Worm (Caenorhabditis elegans) whole organism, L4 larva: Measurements from ENCODE around the gene dyf-17.

ENCODE experiments used
- D1046.2 ChIP-seq: fragments of 200-800 bp; sonication (Bioruptor generic); IDR thresholded peaks from 2 replicates; pipeline ENCODE4 v1.3.6; 2022; ENCODE audit warnings: missing genetic modification characterization, missing compliant biosample characterization
- F10B5.3 ChIP-seq: sonication (generic microtip); optimal IDR thresholded peaks from 2 replicates; lab custom pipeline; 2016; ENCODE audit warnings: mild to moderate bottlenecking, missing genetic modification characterization, missing compliant biosample characterization
- F26F4.8 ChIP-seq: fragments of 200-800 bp; sonication (Bioruptor generic); conservative IDR thresholded peaks from 2 replicates; pipeline ENCODE4 v1.3.6; 2022; ENCODE audit warnings: missing genetic modification characterization, missing compliant biosample characterization
- F44E2.7 ChIP-seq: fragments of 200-800 bp; sonication (Bioruptor generic); IDR thresholded peaks from 2 replicates; pipeline ENCODE4 v2.1.2; 2022; ENCODE audit warnings: missing genetic modification characterization, missing compliant biosample characterization
- Y105C5A.15 ChIP-seq: fragments of 200-800 bp; sonication (Bioruptor generic); IDR thresholded peaks from 2 replicates; pipeline ENCODE4 v1.3.6; 2022; ENCODE audit warnings: missing genetic modification characterization, missing compliant biosample characterization
- Y75B8A.6 ChIP-seq: fragments of 200-800 bp; sonication (Bioruptor generic); IDR thresholded peaks from 2 replicates; pipeline ENCODE4 v1.3.6; 2022; ENCODE audit warnings: missing genetic modification reagents, missing genetic modification characterization, missing compliant biosample characterization
- ZK337.2 ChIP-seq: fragments of 200-800 bp; sonication (Bioruptor generic); IDR thresholded peaks from 2 replicates; pipeline ENCODE4 v1.3.6; 2022; ENCODE audit warnings: missing genetic modification reagents, missing genetic modification characterization, missing compliant biosample characterization
- aha-1 ChIP-seq: fragments of 150-350 bp; peaks from one replicate; lab custom pipeline; 2014; ENCODE audit warnings: missing biosample characterization, missing genetic modification characterization
- ama-1 ChIP-seq: fragments of 150-350 bp; optimal IDR thresholded peaks from 2 replicates; lab custom pipeline; 2014; ENCODE audit warnings: inconsistent platforms, mixed read lengths
- ceh-28 ChIP-seq: fragments of 150-350 bp; optimal IDR thresholded peaks from 2 replicates; lab custom pipeline; 2014; ENCODE audit warnings: missing biosample characterization, missing genetic modification reagents, missing genetic modification characterization
- daf-16 ChIP-seq, 3 experiments: sonication (generic microtip); optimal IDR thresholded peaks; 2 replicates each; lab custom pipeline; 2016 to 2017; ENCODE audit warnings: missing genetic modification characterization in 3 of 3, missing genetic modification reagents in 3 of 3, mild to moderate bottlenecking in 2 of 3, missing compliant biosample characterization in 2 of 3, missing biosample characterization in 1 of 3, moderate library complexity in 1 of 3
- daf-19 ChIP-seq: fragments of 200-800 bp; sonication (Bioruptor generic); conservative IDR thresholded peaks from 2 replicates; pipeline ENCODE4 v1.3.6; 2022; ENCODE audit warnings: missing genetic modification characterization, missing compliant biosample characterization
- daf-8 ChIP-seq: fragments of 200-800 bp; sonication (Bioruptor generic); IDR thresholded peaks from 2 replicates; pipeline ENCODE4 v1.3.6; 2022; ENCODE audit warnings: missing genetic modification characterization, missing compliant biosample characterization
- dmd-9 ChIP-seq: fragments of 200-800 bp; sonication (Bioruptor generic); IDR thresholded peaks from 2 replicates; pipeline ENCODE4 v1.3.6; 2022; ENCODE audit warnings: missing genetic modification reagents, missing genetic modification characterization, missing compliant biosample characterization
- duxl-1 ChIP-seq: sonication (generic microtip); optimal IDR thresholded peaks from 2 replicates; lab custom pipeline; 2016; ENCODE audit warnings: mild to moderate bottlenecking, missing genetic modification characterization, moderate library complexity, missing compliant biosample characterization; ENCODE audit not compliant: poor library complexity
- egl-43 ChIP-seq: fragments of 200-800 bp; sonication (Bioruptor generic); IDR thresholded peaks from 2 replicates; pipeline ENCODE4 v1.3.6; 2022; ENCODE audit warnings: missing genetic modification reagents, missing genetic modification characterization, missing compliant biosample characterization
- fos-1 ChIP-seq: fragments of 150-350 bp; optimal IDR thresholded peaks from 2 replicates; lab custom pipeline; 2014; ENCODE audit warnings: missing biosample characterization, missing genetic modification characterization
- gei-8 ChIP-seq: fragments of 200-800 bp; sonication (Bioruptor generic); optimal IDR thresholded peaks from 2 replicates; lab custom pipeline; 2018; ENCODE audit warnings: mild to moderate bottlenecking, missing genetic modification characterization, missing compliant biosample characterization
- hif-1 ChIP-seq, 2 experiments: sonication (generic microtip); optimal IDR thresholded peaks; 2 replicates each; lab custom pipeline; 2016 to 2017; ENCODE audit warnings: missing compliant biosample characterization in 2 of 2, missing genetic modification characterization in 2 of 2, missing genetic modification reagents in 2 of 2, missing genotype in 2 of 2, mild to moderate bottlenecking in 1 of 2
- hlh-11 ChIP-seq: fragments of 200-800 bp; sonication (Bioruptor generic); optimal IDR thresholded peaks from 2 replicates; lab custom pipeline; 2018; ENCODE audit warnings: mild to moderate bottlenecking, missing genetic modification characterization, missing compliant biosample characterization
- lin-38 ChIP-seq: fragments of 200-800 bp; sonication (Bioruptor generic); IDR thresholded peaks from 2 replicates; pipeline ENCODE4 v1.3.6; 2022; ENCODE audit warnings: missing genetic modification reagents, missing genetic modification characterization, missing compliant biosample characterization
- mdl-1 ChIP-seq, 2 experiments: fragments of 150-350 bp in 1 of 2; sonication (generic microtip) in 1 of 2; optimal IDR thresholded peaks; 2 replicates each; lab custom pipeline; 2014 to 2017; ENCODE audit warnings: missing biosample characterization in 2 of 2, missing genetic modification characterization in 2 of 2
- mes-2 ChIP-seq: sonication (generic microtip); optimal IDR thresholded peaks from 2 replicates; lab custom pipeline; 2016; ENCODE audit warnings: missing genotype, mild to moderate bottlenecking, missing genetic modification characterization, missing compliant biosample characterization; ENCODE audit not compliant: poor library complexity, severe bottlenecking
- mxl-3 ChIP-seq: fragments of 200-800 bp; sonication (Bioruptor generic); optimal IDR thresholded peaks from 2 replicates; lab custom pipeline; 2018; ENCODE audit warnings: mild to moderate bottlenecking, missing genetic modification characterization, missing compliant biosample characterization
- nhr-10 ChIP-seq: fragments of 150-350 bp; optimal IDR thresholded peaks from 2 replicates; lab custom pipeline; 2014; ENCODE audit warnings: missing biosample characterization, missing genetic modification characterization
- nhr-102 ChIP-seq: sonication (generic microtip); optimal IDR thresholded peaks from 2 replicates; lab custom pipeline; 2016; ENCODE audit warnings: mild to moderate bottlenecking, missing genetic modification characterization, moderate library complexity, missing compliant biosample characterization
- nhr-11 ChIP-seq: fragments of 150-350 bp; optimal IDR thresholded peaks from 2 replicates; lab custom pipeline; 2014; ENCODE audit warnings: missing biosample characterization, missing genetic modification characterization
- nhr-237 ChIP-seq: sonication (generic microtip); optimal IDR thresholded peaks from 2 replicates; lab custom pipeline; 2017; ENCODE audit warnings: missing biosample characterization, missing genetic modification characterization
- nhr-25 ChIP-seq: sonication (generic microtip); optimal IDR thresholded peaks from 2 replicates; lab custom pipeline; 2017; ENCODE audit warnings: missing genetic modification characterization, mild to moderate bottlenecking, missing compliant biosample characterization, antibody characterized with exemption, moderate library complexity, borderline replicate concordance; ENCODE audit not compliant: insufficient read depth
- nhr-41 ChIP-seq: fragments of 200-800 bp; sonication (Bioruptor generic); IDR thresholded peaks from 2 replicates; pipeline ENCODE4 v1.3.6; 2022; ENCODE audit warnings: missing genetic modification reagents, missing genetic modification characterization, missing compliant biosample characterization
- nhr-42 ChIP-seq: fragments of 200-800 bp; sonication (Bioruptor generic); IDR thresholded peaks from 2 replicates; pipeline ENCODE4 v1.3.6; 2022; ENCODE audit warnings: missing genetic modification characterization, missing compliant biosample characterization
- nhr-48 ChIP-seq: sonication (generic microtip); optimal IDR thresholded peaks from 2 replicates; lab custom pipeline; 2016; ENCODE audit warnings: mild to moderate bottlenecking, missing genetic modification characterization, missing compliant biosample characterization
- pha-4 ChIP-seq, 2 experiments: fragments of 150-350 bp in 1 of 2; fragments of 200-800 bp in 1 of 2; sonication (Bioruptor generic) in 1 of 2; IDR thresholded peaks in 1 of 2; optimal IDR thresholded peaks in 1 of 2; 2 replicates each; pipeline versions ENCODE4 v1.3.6 to Lab custom; 2014 to 2022; ENCODE audit warnings: missing genetic modification characterization in 2 of 2, missing genetic modification reagents in 2 of 2, missing biosample characterization in 1 of 2, missing compliant biosample characterization in 1 of 2
- set-16 ChIP-seq: fragments of 200-800 bp; sonication (Bioruptor generic); IDR thresholded peaks from 2 replicates; pipeline ENCODE4 v1.3.6; 2022; ENCODE audit warnings: missing genetic modification reagents, missing genetic modification characterization, missing compliant biosample characterization
- spr-1 ChIP-seq: sonication (generic microtip); optimal IDR thresholded peaks from 2 replicates; lab custom pipeline; 2016; ENCODE audit warnings: mild to moderate bottlenecking, missing genetic modification characterization, missing compliant biosample characterization
- spr-3 ChIP-seq: fragments of 200-800 bp; sonication (Bioruptor generic); optimal IDR thresholded peaks from 2 replicates; lab custom pipeline; 2018; ENCODE audit warnings: mild to moderate bottlenecking, missing genetic modification characterization, missing compliant biosample characterization
- zag-1 ChIP-seq: fragments of 150-350 bp; optimal IDR thresholded peaks from 2 replicates; lab custom pipeline; 2014; ENCODE audit warnings: missing biosample characterization, missing genetic modification characterization
- ztf-11 ChIP-seq: fragments of 150-350 bp; optimal IDR thresholded peaks from 2 replicates; lab custom pipeline; 2014; ENCODE audit warnings: missing biosample characterization, missing genetic modification characterization

Gene dyf-17

ce11 chrV:19125812-19126211, 1.5 kb upstream of the dyf-17 start (continued):
- no peak for TF ChIP-seq mxl-3
- no peak for TF ChIP-seq daf-8
- no peak for TF ChIP-seq hlh-11 (tag; lab: Kevin White, UChicago)
- TF ChIP-seq set-16 (GFP tag; lab: Robert Waterston, UW) = peak; percentile 95
- TF ChIP-seq nhr-42 (GFP tag; lab: Robert Waterston, UW) = no peak; the same call in 1 of the 2 replicates
- TF ChIP-seq mes-2 = peak; percentile 64
- no peak for TF ChIP-seq zag-1 (tag; lab: Kevin White, UChicago)
- peak; percentile 78 for TF ChIP-seq F26F4.8 (GFP tag; lab: Robert Waterston, UW)
- peak; percentile 82 for TF ChIP-seq lin-38
- TF ChIP-seq Y75B8A.6 (GFP tag; lab: Robert Waterston, UW) = no peak
- no peak for TF ChIP-seq ama-1 (lab: Kevin White, UChicago)
- no peak for TF ChIP-seq duxl-1 (tag; lab: Kevin White, UChicago)
- TF ChIP-seq hif-1 (tag; optimal IDR thresholded peaks at IDR 0.05; lab: Kevin White, UChicago) = peak in 1 of 2 experiments; percentile 63
- TF ChIP-seq daf-19 (GFP tag; lab: Robert Waterston, UW) = no peak
- 0 out of 2 replicates have a peak, but pooled peaks have one; percentile 71 for TF ChIP-seq nhr-41
- peak; percentile 95 for TF ChIP-seq egl-43 (GFP tag; lab: Robert Waterston, UW)
- peak; percentile 13 for TF ChIP-seq nhr-25
- peak; percentile 58; the same call in 1 of the 2 replicates for TF ChIP-seq dmd-9 (GFP tag; lab: Robert Waterston, UW)
- TF ChIP-seq D1046.2 (GFP tag; lab: Robert Waterston, UW) = 0 out of 2 replicates have a peak, but pooled peaks have one; percentile 64
- TF ChIP-seq gei-8 (GFP tag; lab: Kevin White, UChicago) = no peak
- TF ChIP-seq nhr-10 (tag; lab: Kevin White, UChicago) = no peak
- no peak for TF ChIP-seq nhr-11 (tag; lab: Kevin White, UChicago)
- TF ChIP-seq F10B5.3 (tag; lab: Kevin White, UChicago) = no peak
- TF ChIP-seq aha-1 (tag; lab: Kevin White, UChicago) = no peak
- peak; percentile 78 for TF ChIP-seq Y105C5A.15 (GFP tag; lab: Robert Waterston, UW)
- no peak for TF ChIP-seq ztf-11 (tag; lab: Kevin White, UChicago)

ce11 chrV:19129497-19130212, 2.3 kb downstream of the dyf-17 start:
- TF ChIP-seq ceh-28 (tag; lab: Kevin White, UChicago) (no peak), spr-1 (tag; lab: Kevin White, UChicago) (no peak), ZK337.2 (0 out of 2 replicates have a peak, but pooled peaks have one; percentile 28), pha-4 (GFP tag; IDR thresholded peaks at IDR 0.05; lab: Robert Waterston, UW) (no peak), pha-4 (tag; optimal IDR thresholded peaks at IDR 0.05; lab: Kevin White, UChicago) (no peak), spr-3 (GFP tag; lab: Kevin White, UChicago) (no peak), set-16 (GFP tag; lab: Robert Waterston, UW) (peak; percentile 89)

DNA sequence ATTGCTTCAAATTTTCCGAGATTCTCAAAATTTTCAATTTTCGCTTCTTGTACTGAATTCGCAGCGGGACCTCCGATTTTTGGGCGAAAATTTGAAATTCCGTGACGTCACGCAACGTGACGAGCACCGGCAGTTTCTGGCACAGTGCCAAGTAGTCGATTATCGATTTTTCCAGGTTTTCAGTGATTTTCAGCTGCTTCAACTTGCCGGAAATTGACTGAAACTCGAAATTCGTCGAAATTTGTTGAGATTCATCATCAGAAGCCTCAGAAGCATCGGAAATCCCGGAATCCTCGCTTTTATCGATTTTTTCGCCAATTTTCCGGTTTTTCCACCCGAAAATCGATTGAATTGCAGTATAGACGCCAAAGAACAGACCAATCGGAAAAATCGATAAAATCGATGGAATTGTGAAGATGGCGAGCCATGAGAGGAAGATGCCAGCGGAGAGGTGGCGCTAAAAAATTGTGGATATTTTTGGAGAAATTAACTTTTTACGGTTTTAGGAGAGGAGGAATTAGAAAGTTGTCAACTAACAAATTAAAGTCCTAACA, 4.6 kb downstream of the dyf-17 start:
- TF ChIP-seq nhr-48 = no peak
- TF ChIP-seq nhr-41 = no peak
- peak; percentile 82 for TF ChIP-seq ceh-28 (tag; lab: Kevin White, UChicago)
- TF ChIP-seq F44E2.7 = 0 out of 2 replicates have a peak, but pooled peaks have one; percentile 12

DNA sequence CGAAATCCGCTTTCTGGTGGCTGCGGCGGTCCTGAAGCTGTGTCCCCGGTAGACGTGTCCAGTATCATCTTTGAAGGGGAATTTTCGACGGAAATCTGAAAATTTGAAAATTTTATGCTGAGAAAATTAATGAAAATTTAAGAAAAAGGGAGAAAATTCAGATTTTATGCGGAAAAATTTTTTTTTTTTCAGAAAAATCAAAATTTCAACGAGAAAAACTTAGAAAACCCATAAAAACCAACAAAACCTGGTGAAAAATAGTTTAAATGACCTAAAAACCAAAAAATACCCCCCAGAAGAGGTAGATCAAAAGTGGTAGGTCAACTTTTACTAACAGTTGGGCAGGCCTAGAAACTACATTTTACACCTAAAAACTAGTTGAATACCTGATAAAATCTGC, 6.2 kb downstream of the dyf-17 start, which contains the start of gene Y39B6A.10:
TSS of gene Y39B6A.10 (minus strand) at position 101 of the 400 bp plus-strand sequence.
- TF ChIP-seq spr-3 (GFP tag; lab: Kevin White, UChicago) (no peak), fos-1 (tag; lab: Kevin White, UChicago) (no peak), nhr-237 (tag; lab: Kevin White, UChicago) (no peak), daf-16 (GFP tag; optimal IDR thresholded peaks at IDR 0.05; lab: Kevin White, UChicago) (no peak), daf-16 (tag; optimal IDR thresholded peaks at IDR 0.05; lab: Kevin White, UChicago) (no peak), mdl-1 (tag; optimal IDR thresholded peaks at IDR 0.05; lab: Kevin White, UChicago) (no peak), nhr-102 (tag; lab: Kevin White, UChicago) (no peak)
